Worm (Caenorhabditis elegans) whole organism, L1 larva: Measurements from ENCODE around the gene F08D12.7.

Experiments used
- dpl-1 ChIP-seq, 3 experiments: fragments of 150-350 bp in 2 of 3; sonication (generic microtip) in 1 of 3; optimal IDR thresholded peaks; 2 replicates each; lab custom pipeline; 2014 to 2017; ENCODE audit warnings: missing biosample characterization in 3 of 3, missing genetic modification characterization in 3 of 3, missing genetic modification reagents in 3 of 3
- efl-3 ChIP-seq: fragments of 200-800 bp; sonication (Bioruptor generic); optimal IDR thresholded peaks from 2 replicates; lab custom pipeline; 2018; ENCODE audit warnings: mild to moderate bottlenecking, missing genetic modification characterization, missing compliant biosample characterization
- egl-27 ChIP-seq, 2 experiments: fragments of 150-350 bp in 1 of 2; sonication (generic microtip); optimal IDR thresholded peaks; 3 replicates each; lab custom pipeline; 2017 to 2018; ENCODE audit warnings: missing biosample characterization in 2 of 2, missing genetic modification characterization in 2 of 2, missing genetic modification reagents in 2 of 2
- fkh-8 ChIP-seq: sonication (generic microtip); optimal IDR thresholded peaks from 2 replicates; lab custom pipeline; 2016; ENCODE audit warnings: mild to moderate bottlenecking, missing genetic modification characterization, missing compliant biosample characterization
- lin-35 ChIP-seq, 2 experiments: fragments of 150-350 bp; optimal IDR thresholded peaks; 2 replicates each; lab custom pipeline; 2014; ENCODE audit warnings: missing biosample characterization in 2 of 2, missing genetic modification characterization in 2 of 2, missing genetic modification reagents in 2 of 2
- lsy-2 ChIP-seq, 2 experiments: fragments of 150-350 bp; optimal IDR thresholded peaks; 2 replicates each; lab custom pipeline; 2014; ENCODE audit warnings: missing biosample characterization in 2 of 2, missing genetic modification characterization in 2 of 2
- mab-9 ChIP-seq: fragments of 200-800 bp; sonication (Bioruptor generic); IDR thresholded peaks from 2 replicates; pipeline ENCODE4 v1.3.6; 2022; ENCODE audit warnings: missing genetic modification reagents, missing genetic modification characterization, missing compliant biosample characterization
- nhr-12 ChIP-seq: sonication (generic microtip); optimal IDR thresholded peaks from 2 replicates; lab custom pipeline; 2017; ENCODE audit warnings: missing biosample characterization, missing genetic modification characterization
- nhr-237 ChIP-seq: fragments of 150-350 bp; optimal IDR thresholded peaks from 2 replicates; lab custom pipeline; 2014; ENCODE audit warnings: missing biosample characterization, missing genetic modification characterization
- skn-1 ChIP-seq: fragments of 150-350 bp; optimal IDR thresholded peaks from 2 replicates; lab custom pipeline; 2014; ENCODE audit warnings: missing biosample characterization, missing genetic modification characterization
- unc-130 ChIP-seq: fragments of 150-350 bp; optimal IDR thresholded peaks from 2 replicates; lab custom pipeline; 2017; ENCODE audit warnings: missing biosample characterization, missing genetic modification characterization, inconsistent platforms
- unc-62 ChIP-seq: fragments of 150-350 bp; optimal IDR thresholded peaks from 2 replicates; lab custom pipeline; 2014; ENCODE audit warnings: missing biosample characterization, missing genetic modification reagents, missing genetic modification characterization
- unc-86 ChIP-seq: sonication (generic microtip); optimal IDR thresholded peaks from 2 replicates; lab custom pipeline; 2016; ENCODE audit warnings: missing genetic modification characterization, missing compliant biosample characterization
- zag-1 ChIP-seq: fragments of 150-350 bp; optimal IDR thresholded peaks from 2 replicates; lab custom pipeline; 2014; ENCODE audit warnings: missing biosample characterization, missing genetic modification characterization

DNA sequence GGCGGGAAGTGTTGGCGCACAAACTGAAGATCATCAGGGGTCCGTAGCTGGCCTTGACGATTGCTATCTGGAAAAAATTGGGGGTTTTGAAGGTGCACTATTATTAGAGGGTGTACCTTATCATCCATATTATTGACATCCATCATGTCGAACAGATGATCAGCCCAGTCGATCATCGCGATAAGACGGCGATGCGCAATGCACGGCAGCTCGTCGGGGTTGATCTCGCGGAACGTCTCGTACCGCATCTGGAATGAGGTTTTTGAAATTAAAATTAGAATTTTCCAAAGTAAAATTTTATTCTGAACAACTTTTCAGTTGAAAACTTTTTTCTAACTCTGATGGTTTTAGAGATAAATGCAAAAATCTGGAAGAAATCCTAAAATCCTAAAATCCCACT is 29.0 kb upstream of the F08D12.7 start:
- TF ChIP-seq lsy-2 (tag; optimal IDR thresholded peaks at IDR 0.05; lab: Kevin White, UChicago) (no peak), egl-27 (tag; optimal IDR thresholded peaks at IDR 0.05; lab: Kevin White, UChicago) (no peak), efl-3 (GFP tag; lab: Kevin White, UChicago) (no peak), nhr-12 (tag; lab: Kevin White, UChicago) (no peak), unc-130 (tag; lab: Kevin White, UChicago) (no peak), lin-35 (GFP tag; optimal IDR thresholded peaks at IDR 0.05; lab: Kevin White, UChicago) (no peak), dpl-1 (GFP tag; optimal IDR thresholded peaks at IDR 0.05; lab: Kevin White, UChicago) (no peak), unc-62 (no peak), zag-1 (tag; lab: Kevin White, UChicago) (no peak), fkh-8 (tag; lab: Kevin White, UChicago) (no peak), nhr-237 (tag; lab: Kevin White, UChicago) (no peak), unc-86 (tag; lab: Kevin White, UChicago) (no peak), mab-9 (GFP tag; lab: Robert Waterston, UW) (no peak), skn-1 (no peak)
